Worm (Caenorhabditis elegans) whole organism, mixed stage, embryonic: ENCODE measurements around the gene ZK899.6.
A peak's percentile ranks its signal among the peaks of the same experiment; 100 is the strongest.

Source experiments
- bed-3 ChIP-seq: fragments of 200-800 bp; sonication (Bioruptor generic); optimal IDR thresholded peaks from 3 replicates; lab custom pipeline; 2018; ENCODE audit warnings: mild to moderate bottlenecking, missing genetic modification characterization, moderate library complexity, missing compliant biosample characterization
- ceh-39 ChIP-seq: fragments of 150-350 bp; optimal IDR thresholded peaks from 2 replicates; lab custom pipeline; 2014; ENCODE audit warnings: missing biosample characterization, missing genetic modification characterization
- ceh-83 ChIP-seq: fragments of 200-800 bp; sonication (Bioruptor generic); optimal IDR thresholded peaks from 2 replicates; lab custom pipeline; 2018; ENCODE audit warnings: mild to moderate bottlenecking, missing genetic modification characterization, missing compliant biosample characterization
- ces-1 ChIP-seq: fragments of 150-350 bp; optimal IDR thresholded peaks from 2 replicates; lab custom pipeline; 2014; ENCODE audit warnings: missing biosample characterization, missing genetic modification reagents, missing genetic modification characterization
- cnd-1 ChIP-seq: fragments of 200-800 bp; sonication (Bioruptor generic); optimal IDR thresholded peaks from 2 replicates; lab custom pipeline; 2018; ENCODE audit warnings: mild to moderate bottlenecking, missing genetic modification characterization, missing compliant biosample characterization
- drap-1 ChIP-seq: fragments of 200-800 bp; sonication (Bioruptor generic); optimal IDR thresholded peaks from 3 replicates; lab custom pipeline; 2018; ENCODE audit warnings: mild to moderate bottlenecking, missing genetic modification characterization, missing compliant biosample characterization
- elt-1 ChIP-seq: sonication (generic microtip); optimal IDR thresholded peaks from 2 replicates; lab custom pipeline; 2017; ENCODE audit warnings: missing genetic modification characterization, mild to moderate bottlenecking, missing compliant biosample characterization, antibody characterized with exemption, moderate library complexity, borderline replicate concordance; ENCODE audit not compliant: insufficient read depth
- elt-3 ChIP-seq: fragments of 150-350 bp; optimal IDR thresholded peaks from 2 replicates; lab custom pipeline; 2014; ENCODE audit warnings: missing biosample characterization, missing genetic modification characterization
- ham-2 ChIP-seq: fragments of 200-800 bp; sonication (Bioruptor generic); optimal IDR thresholded peaks from 2 replicates; lab custom pipeline; 2018; ENCODE audit warnings: mild to moderate bottlenecking, missing genetic modification characterization, missing compliant biosample characterization
- lin-32 ChIP-seq: fragments of 200-800 bp; sonication (Bioruptor generic); optimal IDR thresholded peaks from 2 replicates; lab custom pipeline; 2018; ENCODE audit warnings: mild to moderate bottlenecking, missing genetic modification characterization, missing compliant biosample characterization
- lsy-2 ChIP-seq: fragments of 150-350 bp; optimal IDR thresholded peaks from 2 replicates; lab custom pipeline; 2014; ENCODE audit warnings: missing biosample characterization, missing genetic modification characterization
- mab-5 ChIP-seq: fragments of 150-350 bp; optimal IDR thresholded peaks from 2 replicates; lab custom pipeline; 2014; ENCODE audit warnings: missing biosample characterization, missing genetic modification characterization
- mep-1 ChIP-seq: fragments of 150-350 bp; optimal IDR thresholded peaks from 2 replicates; lab custom pipeline; 2017; ENCODE audit warnings: missing biosample characterization, missing genetic modification reagents, missing genetic modification characterization, inconsistent platforms
- mls-2 ChIP-seq: sonication (generic microtip); optimal IDR thresholded peaks from 2 replicates; lab custom pipeline; 2016; ENCODE audit warnings: mild to moderate bottlenecking, missing genetic modification characterization, moderate library complexity, missing compliant biosample characterization
- nhr-12 ChIP-seq: fragments of 150-350 bp; optimal IDR thresholded peaks from 2 replicates; lab custom pipeline; 2014; ENCODE audit warnings: missing biosample characterization, missing genetic modification characterization
- nhr-2 ChIP-seq: fragments of 150-350 bp; optimal IDR thresholded peaks from 2 replicates; lab custom pipeline; 2014; ENCODE audit warnings: missing biosample characterization, missing genetic modification characterization
- nhr-28 ChIP-seq: fragments of 150-350 bp; optimal IDR thresholded peaks from 2 replicates; lab custom pipeline; 2014; ENCODE audit warnings: missing biosample characterization, missing genetic modification characterization
- nhr-76 ChIP-seq: sonication (generic microtip); optimal IDR thresholded peaks from 2 replicates; lab custom pipeline; 2017; ENCODE audit warnings: missing biosample characterization, missing genetic modification characterization
- pha-4 ChIP-seq: fragments of 150-350 bp; optimal IDR thresholded peaks from 2 replicates; lab custom pipeline; 2018; ENCODE audit warnings: missing biosample characterization, missing genetic modification reagents, missing genetic modification characterization
- sem-2 ChIP-seq: fragments of 200-800 bp; sonication (Bioruptor generic); optimal IDR thresholded peaks from 2 replicates; lab custom pipeline; 2018; ENCODE audit warnings: mild to moderate bottlenecking, missing genetic modification characterization, missing compliant biosample characterization
- sptf-1 ChIP-seq: sonication (generic microtip); optimal IDR thresholded peaks from 2 replicates; lab custom pipeline; 2017; ENCODE audit warnings: mild to moderate bottlenecking, missing genetic modification characterization, moderate library complexity, missing compliant biosample characterization
- tbx-8 ChIP-seq: fragments of 200-800 bp; sonication (Bioruptor generic); optimal IDR thresholded peaks from 2 replicates; lab custom pipeline; 2018; ENCODE audit warnings: mild to moderate bottlenecking, missing genetic modification characterization, moderate library complexity, missing compliant biosample characterization
- unc-120 ChIP-seq: sonication (generic microtip); optimal IDR thresholded peaks from 2 replicates; lab custom pipeline; 2017; ENCODE audit warnings: missing genetic modification characterization, missing compliant biosample characterization; ENCODE audit not compliant: poor library complexity, severe bottlenecking
- unc-39 ChIP-seq: fragments of 150-350 bp; optimal IDR thresholded peaks from 2 replicates; lab custom pipeline; 2014; ENCODE audit warnings: missing biosample characterization, missing genetic modification characterization
- unc-62 ChIP-seq: fragments of 150-350 bp; optimal IDR thresholded peaks from 2 replicates; lab custom pipeline; 2014; ENCODE audit warnings: missing biosample characterization, missing genetic modification reagents, missing genetic modification characterization
- ztf-11 ChIP-seq: fragments of 150-350 bp; optimal IDR thresholded peaks from 2 replicates; lab custom pipeline; 2014; ENCODE audit warnings: missing biosample characterization, missing genetic modification characterization

The ZK899.6 gene

ce11 chrX:9494661-9495060, 31.5 kb downstream of the ZK899.6 start:
- TF ChIP-seq ham-2 (peak; percentile 88), elt-1 (peak; percentile 39), nhr-76 (tag; lab: Kevin White, UChicago) (no peak), sptf-1 (tag; lab: Kevin White, UChicago) (peak; percentile 23), mls-2 (no peak)
- TF ChIP-seq, all 35 proteins: peak for 3

ce11 chrX:9499355-9499754, 36.2 kb downstream of the ZK899.6 start:
- TF ChIP-seq pha-4 (tag; lab: Kevin White, UChicago) (no peak), mls-2 (no peak), tbx-8 (GFP tag; lab: Kevin White, UChicago) (no peak), unc-120 (tag; lab: Kevin White, UChicago) (no peak), ztf-11 (tag; lab: Kevin White, UChicago) (no peak), unc-62 (GFP tag; lab: Kevin White, UChicago) (no peak), nhr-76 (tag; lab: Kevin White, UChicago) (no peak)

- TF ChIP-seq ces-1 (peak; percentile 93), tbx-8 (GFP tag; lab: Kevin White, UChicago) (no peak), nhr-2 (tag; lab: Kevin White, UChicago) (no peak), unc-39 (tag; lab: Kevin White, UChicago) (no peak), sem-2 (GFP tag; lab: Kevin White, UChicago) (no peak), mls-2 (peak; percentile 1), mab-5 (no peak), unc-62 (GFP tag; lab: Kevin White, UChicago) (peak; percentile 62), cnd-1 (tag; lab: Kevin White, UChicago) (no peak), elt-1 (peak; percentile 69), ham-2 (no peak)
These were observed 41.1 kb downstream of the ZK899.6 start for ce11 chrX:9504221-9504620.

- TF ChIP-seq ceh-39: peak; percentile 30
- peak; percentile 19 for TF ChIP-seq pha-4 (tag; lab: Kevin White, UChicago)
- TF ChIP-seq nhr-2 (tag; lab: Kevin White, UChicago): peak; percentile 92
- TF ChIP-seq lin-32 (GFP tag; lab: Kevin White, UChicago): no peak
- TF ChIP-seq, all 35 proteins: peak for 3
These were observed 41.8 kb downstream of the ZK899.6 start for ce11 chrX:9504911-9505397.

- TF ChIP-seq sem-2 (GFP tag; lab: Kevin White, UChicago) (no peak), nhr-2 (tag; lab: Kevin White, UChicago) (no peak), sptf-1 (tag; lab: Kevin White, UChicago) (peak; percentile 38), nhr-12 (tag; lab: Kevin White, UChicago) (no peak), ces-1 (peak; percentile 84), bed-3 (no peak), unc-39 (tag; lab: Kevin White, UChicago) (no peak), lsy-2 (tag; lab: Kevin White, UChicago) (no peak), lin-32 (GFP tag; lab: Kevin White, UChicago) (no peak), elt-1 (no peak), mep-1 (tag; lab: Kevin White, UChicago) (no peak), unc-62 (GFP tag; lab: Kevin White, UChicago) (no peak), drap-1 (GFP tag; lab: Kevin White, UChicago) (no peak), nhr-76 (tag; lab: Kevin White, UChicago) (no peak)
These were observed 43.2 kb downstream of the ZK899.6 start for ce11 chrX:9506341-9506740.

ce11 chrX:9508426-9509010, 45.4 kb downstream of the ZK899.6 start:
- TF ChIP-seq ceh-39 (no peak), mab-5 (no peak), sem-2 (GFP tag; lab: Kevin White, UChicago) (no peak), tbx-8 (GFP tag; lab: Kevin White, UChicago) (no peak), ces-1 (no peak), mls-2 (no peak), bed-3 (no peak), drap-1 (GFP tag; lab: Kevin White, UChicago) (no peak), ceh-83 (GFP tag; lab: Kevin White, UChicago) (no peak), nhr-28 (no peak), elt-3 (tag; lab: Kevin White, UChicago) (no peak)
